Comparison of ENCODE assay signal across 1 fruit fly cellular context in the genomic region with DNA sequence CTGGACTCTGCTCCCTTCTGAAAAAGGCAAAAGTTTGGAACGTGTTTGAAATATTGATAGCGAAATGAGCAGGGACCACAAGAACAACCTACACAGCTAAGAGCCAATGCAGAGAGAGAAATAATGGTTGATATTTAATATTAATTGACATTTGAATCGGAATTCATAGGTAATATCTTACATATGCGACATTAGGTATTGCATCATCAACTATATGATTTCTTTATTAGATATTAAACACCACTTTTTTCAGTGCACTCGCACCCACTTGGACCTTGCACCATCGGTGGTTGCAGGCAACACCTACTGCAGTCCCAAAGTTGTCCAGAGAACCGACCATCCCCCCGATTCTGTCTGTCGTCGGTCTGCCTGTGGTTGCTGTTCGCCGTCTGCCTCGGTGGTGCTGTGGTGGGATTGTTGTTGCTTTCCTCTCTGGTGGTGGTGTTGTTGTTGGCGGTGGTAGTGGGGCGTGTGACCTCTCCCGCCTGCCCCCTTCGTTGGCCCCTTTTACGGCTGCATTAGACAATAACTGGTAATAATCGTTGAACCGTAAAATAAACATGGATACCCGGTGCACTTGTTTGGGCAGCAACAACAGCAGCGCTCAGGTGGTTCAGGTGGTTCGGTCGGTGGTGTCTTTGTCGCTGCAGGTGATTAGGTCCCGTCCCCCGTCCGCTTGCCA.
TF ChIP-seq lines count a peak whose summit lies in the region.

No protein-coding gene starts in this region.

TF ChIP-seq in whole organism, embryonic, 481 proteins besides CTCF, POLR2A, EP300 and RAD21 (continued from another document and continues in another):
- no peak for TF ChIP-seq Bdp1 (GFP tag; optimal IDR thresholded peaks at IDR 0.05; lab: Kevin White, UChicago)
- no peak for TF ChIP-seq dm (GFP tag; optimal IDR thresholded peaks at IDR 0.05; lab: Kevin White, UChicago)
- TF ChIP-seq CkIIα-i1 (GFP tag; IDR thresholded peaks at IDR 0.05; lab: Robert Waterston, UW), result no peak
- TF ChIP-seq CG8944 (GFP tag; optimal IDR thresholded peaks at IDR 0.05; lab: Kevin White, UChicago), result no peak
- TF ChIP-seq CG8281 (tag; optimal IDR thresholded peaks at IDR 0.05; lab: Kevin White, UChicago), result peak; percentile 35
- peak; percentile 25 for TF ChIP-seq twi (tag; optimal IDR thresholded peaks at IDR 0.05; lab: Kevin White, UChicago)
- TF ChIP-seq Hmx (GFP tag; optimal IDR thresholded peaks at IDR 0.05; lab: Kevin White, UChicago), result no peak
- no peak for TF ChIP-seq ash1 (GFP tag; optimal IDR thresholded peaks at IDR 0.05; lab: Kevin White, UChicago)
- peak; percentile 67 for TF ChIP-seq bab2 (GFP tag; optimal IDR thresholded peaks at IDR 0.05; lab: Kevin White, UChicago)
- peak; percentile 66 for TF ChIP-seq Oli (tag; optimal IDR thresholded peaks at IDR 0.05; lab: Kevin White, UChicago)
- no peak for TF ChIP-seq Elba2 (GFP tag; optimal IDR thresholded peaks at IDR 0.05; lab: Kevin White, UChicago)
- TF ChIP-seq unc-4 (GFP tag; IDR thresholded peaks at IDR 0.05; lab: Robert Waterston, UW; ENCODE audit: partially characterized antibody), result no peak
- peak; percentile 70 for TF ChIP-seq CG17829 (tag; optimal IDR thresholded peaks at IDR 0.05; lab: Kevin White, UChicago)
- peak; percentile 24 for TF ChIP-seq pnt (GFP tag; optimal IDR thresholded peaks at IDR 0.05; lab: Kevin White, UChicago)
- TF ChIP-seq gcm (GFP tag; optimal IDR thresholded peaks at IDR 0.05; lab: Kevin White, UChicago), result peak; percentile 59
- TF ChIP-seq NC2α (GFP tag; optimal IDR thresholded peaks at IDR 0.05; lab: Kevin White, UChicago), result no peak
- TF ChIP-seq zen2 (GFP tag; IDR thresholded peaks at IDR 0.05; lab: Robert Waterston, UW; ENCODE audit: partially characterized antibody), result no peak
- TF ChIP-seq br (optimal IDR thresholded peaks at IDR 0.05; lab: Kevin White, UChicago), result no peak
- TF ChIP-seq Meics (GFP tag; optimal IDR thresholded peaks at IDR 0.05; lab: Kevin White, UChicago), result peak; percentile 11
- no peak for TF ChIP-seq klu (GFP tag; IDR thresholded peaks at IDR 0.05; lab: Robert Waterston, UW)
- no peak for TF ChIP-seq CG3281 (GFP tag; optimal IDR thresholded peaks at IDR 0.05; lab: Kevin White, UChicago)
- TF ChIP-seq E2f1 (GFP tag; IDR thresholded peaks at IDR 0.05; lab: Robert Waterston, UW), result peak; percentile 50; the same call in 1 of the 2 replicates
- TF ChIP-seq gem (tag; optimal IDR thresholded peaks at IDR 0.05; lab: Kevin White, UChicago), result peak; percentile 81
- TF ChIP-seq CG9215 (GFP tag; IDR thresholded peaks at IDR 0.05; lab: Robert Waterston, UW), result peak; percentile 23; the same call in 1 of the 2 replicates
- no peak for TF ChIP-seq emc (GFP tag; optimal IDR thresholded peaks at IDR 0.05; lab: Kevin White, UChicago)
- no peak for TF ChIP-seq hb (GFP tag; IDR thresholded peaks at IDR 0.05; lab: Robert Waterston, UW; ENCODE audit: partially characterized antibody)
- no peak for TF ChIP-seq oc (tag; optimal IDR thresholded peaks at IDR 0.05; lab: Kevin White, UChicago)
- peak; percentile 38 for TF ChIP-seq zf30C (GFP tag; optimal IDR thresholded peaks at IDR 0.05; lab: Kevin White, UChicago)
- TF ChIP-seq Fer1 (GFP tag; optimal IDR thresholded peaks at IDR 0.05; lab: Kevin White, UChicago), result no peak
- no peak for TF ChIP-seq CG34224 (GFP tag; IDR thresholded peaks at IDR 0.05; lab: Robert Waterston, UW; ENCODE audit: partially characterized antibody)
- no peak for TF ChIP-seq maf-S (GFP tag; optimal IDR thresholded peaks at IDR 0.05; lab: Kevin White, UChicago)
- peak; percentile 75 for TF ChIP-seq CG8924 (tag; optimal IDR thresholded peaks at IDR 0.05; lab: Kevin White, UChicago)
- TF ChIP-seq hbn (GFP tag; IDR thresholded peaks at IDR 0.05; lab: Robert Waterston, UW; ENCODE audit: partially characterized antibody), result no peak
- peak in 1 of 3 experiments; percentile 63 for TF ChIP-seq Stat92E (GFP tag; optimal IDR thresholded peaks at IDR 0.05; lab: Kevin White, UChicago)
- peak; percentile 34 for TF ChIP-seq CG4820 (GFP tag; optimal IDR thresholded peaks at IDR 0.05; lab: Kevin White, UChicago)
- peak; percentile 60 for TF ChIP-seq CG17359 (tag; optimal IDR thresholded peaks at IDR 0.05; lab: Kevin White, UChicago)
- TF ChIP-seq CG10543 (GFP tag; optimal IDR thresholded peaks at IDR 0.05; lab: Kevin White, UChicago), result no peak
- peak; percentile 72 for TF ChIP-seq unpg (GFP tag; optimal IDR thresholded peaks at IDR 0.05; lab: Kevin White, UChicago)
- peak; percentile 32 for TF ChIP-seq Side (GFP tag; optimal IDR thresholded peaks at IDR 0.05; lab: Kevin White, UChicago)
- TF ChIP-seq Ssrp (tag; optimal IDR thresholded peaks at IDR 0.05; lab: Kevin White, UChicago), result peak; percentile 67
- TF ChIP-seq CG7963 (GFP tag; IDR thresholded peaks at IDR 0.05; lab: Robert Waterston, UW; ENCODE audit: partially characterized antibody), result no peak
- TF ChIP-seq bbx (GFP tag; IDR thresholded peaks at IDR 0.05; lab: Robert Waterston, UW; ENCODE audit: partially characterized antibody), result no peak
- peak; percentile 56 for TF ChIP-seq CG11696 (GFP tag; IDR thresholded peaks at IDR 0.05; lab: Robert Waterston, UW)
- peak; percentile 94 for TF ChIP-seq sens (GFP tag; lab: Kevin White, UChicago)
- TF ChIP-seq Mad (GFP tag; optimal IDR thresholded peaks at IDR 0.05; lab: Kevin White, UChicago), result no peak
- TF ChIP-seq CG1647 (GFP tag; optimal IDR thresholded peaks at IDR 0.05; lab: Kevin White, UChicago), result no peak
- no peak for TF ChIP-seq CG10462 (GFP tag; optimal IDR thresholded peaks at IDR 0.05; lab: Kevin White, UChicago)
- no peak for TF ChIP-seq CG7271 (tag; optimal IDR thresholded peaks at IDR 0.05; lab: Kevin White, UChicago)
- no peak for TF ChIP-seq CG15011 (GFP tag; optimal IDR thresholded peaks at IDR 0.05; lab: Kevin White, UChicago)
- no peak; the same call in 2 of the 3 replicates for TF ChIP-seq croc (GFP tag; conservative IDR thresholded peaks at IDR 0.05; lab: Robert Waterston, UW)
- no peak for TF ChIP-seq CG7745 (tag; optimal IDR thresholded peaks at IDR 0.05; lab: Kevin White, UChicago)
- TF ChIP-seq GATAe (GFP tag; conservative IDR thresholded peaks at IDR 0.05; lab: Robert Waterston, UW), result no peak
- no peak for TF ChIP-seq sima (GFP tag; optimal IDR thresholded peaks at IDR 0.05; lab: Kevin White, UChicago)
- TF ChIP-seq gt (GFP tag; IDR thresholded peaks at IDR 0.05; lab: Robert Waterston, UW), result peak; percentile 41
- no peak for TF ChIP-seq CG2129 (GFP tag; IDR thresholded peaks at IDR 0.05; lab: Robert Waterston, UW; ENCODE audit: partially characterized antibody)
- no peak for TF ChIP-seq CG5245 (GFP tag; optimal IDR thresholded peaks at IDR 0.05; lab: Kevin White, UChicago)
- no peak for TF ChIP-seq prd (optimal IDR thresholded peaks at IDR 0.05; lab: Kevin White, UChicago)
- TF ChIP-seq prd (GFP tag; IDR thresholded peaks at IDR 0.05; lab: Robert Waterston, UW), result peak; percentile 72
- TF ChIP-seq CG14441 (GFP tag; IDR thresholded peaks at IDR 0.05; lab: Robert Waterston, UW), result peak; percentile 54; the same call in 1 of the 2 replicates
- no peak for TF ChIP-seq CG2116 (GFP tag; optimal IDR thresholded peaks at IDR 0.05; lab: Kevin White, UChicago)
- TF ChIP-seq CG7839 (tag; optimal IDR thresholded peaks at IDR 0.05; lab: Kevin White, UChicago), result peak; percentile 58
- TF ChIP-seq Blimp-1 (GFP tag; optimal IDR thresholded peaks at IDR 0.05; lab: Kevin White, UChicago), result peak; percentile 61
- TF ChIP-seq Hmr (GFP tag; optimal IDR thresholded peaks at IDR 0.05; lab: Kevin White, UChicago), result peak; percentile 51
- TF ChIP-seq Nf-YC (tag; optimal IDR thresholded peaks at IDR 0.05; lab: Kevin White, UChicago), result no peak
- TF ChIP-seq Fer3 (tag; optimal IDR thresholded peaks at IDR 0.05; lab: Kevin White, UChicago), result peak; percentile 51
- peak; percentile 53; the same call in 1 of the 2 replicates for TF ChIP-seq sob (GFP tag; IDR thresholded peaks at IDR 0.05; lab: Robert Waterston, UW)
- TF ChIP-seq aop (GFP tag; IDR thresholded peaks at IDR 0.05; lab: Robert Waterston, UW), result no peak
- peak; percentile 18 for TF ChIP-seq CG2120 (GFP tag; optimal IDR thresholded peaks at IDR 0.05; lab: Kevin White, UChicago)
- peak; percentile 47 for TF ChIP-seq ssp (GFP tag; IDR thresholded peaks at IDR 0.05; lab: Robert Waterston, UW)
- TF ChIP-seq nerfin-2 (GFP tag; IDR thresholded peaks at IDR 0.05; lab: Robert Waterston, UW; ENCODE audit: partially characterized antibody), result no peak
- peak; percentile 2 for TF ChIP-seq tx (GFP tag; optimal IDR thresholded peaks at IDR 0.05; lab: Kevin White, UChicago)
- TF ChIP-seq CG13287 (GFP tag; IDR thresholded peaks at IDR 0.05; lab: Robert Waterston, UW; ENCODE audit: partially characterized antibody), result no peak
- TF ChIP-seq Bteb2 (GFP tag; optimal IDR thresholded peaks at IDR 0.05; lab: Kevin White, UChicago), result no peak
- TF ChIP-seq CG11093 (GFP tag; IDR thresholded peaks at IDR 0.05; lab: Robert Waterston, UW), result peak; percentile 43; the same call in 1 of the 3 replicates
- TF ChIP-seq bowl (GFP tag; IDR thresholded peaks at IDR 0.05; lab: Robert Waterston, UW), result 0 out of 2 replicates have a peak, but pooled peaks have one; percentile 9
- TF ChIP-seq bigmax (GFP tag; optimal IDR thresholded peaks at IDR 0.05; lab: Kevin White, UChicago), result no peak
- no peak for TF ChIP-seq hth (optimal IDR thresholded peaks at IDR 0.05; lab: Kevin White, UChicago)
- TF ChIP-seq CG3726 (GFP tag; IDR thresholded peaks at IDR 0.05; lab: Robert Waterston, UW), result peak; percentile 75; the same call in 2 of the 3 replicates
- no peak for TF ChIP-seq ham (GFP tag; IDR thresholded peaks at IDR 0.05; lab: Robert Waterston, UW)
- TF ChIP-seq CG14050 (GFP tag; IDR thresholded peaks at IDR 0.05; lab: Robert Waterston, UW), result no peak
- peak; percentile 72 for TF ChIP-seq CG10959 (GFP tag; IDR thresholded peaks at IDR 0.05; lab: Robert Waterston, UW)
- peak; percentile 41 for TF ChIP-seq Nf-YB (GFP tag; optimal IDR thresholded peaks at IDR 0.05; lab: Kevin White, UChicago)
- TF ChIP-seq ttk (GFP tag; IDR thresholded peaks at IDR 0.05; lab: Robert Waterston, UW), result no peak
- TF ChIP-seq CG13123 (GFP tag; optimal IDR thresholded peaks at IDR 0.05; lab: Kevin White, UChicago), result no peak
- peak in 1 of 2 experiments; percentile 90 for TF ChIP-seq Hr78 (GFP tag; optimal IDR thresholded peaks at IDR 0.05; lab: Kevin White, UChicago)
- TF ChIP-seq Lpt (GFP tag; optimal IDR thresholded peaks at IDR 0.05; lab: Kevin White, UChicago), result no peak
- no peak for TF ChIP-seq YL-1 (GFP tag; optimal IDR thresholded peaks at IDR 0.05; lab: Kevin White, UChicago)
- peak; percentile 51 for TF ChIP-seq CG2202 (tag; optimal IDR thresholded peaks at IDR 0.05; lab: Kevin White, UChicago)
- TF ChIP-seq B-H2 (GFP tag; optimal IDR thresholded peaks at IDR 0.05; lab: Kevin White, UChicago), result no peak
- no peak for TF ChIP-seq CG6791 (GFP tag; IDR thresholded peaks at IDR 0.05; lab: Robert Waterston, UW; ENCODE audit: partially characterized antibody)
- TF ChIP-seq vnd (GFP tag; IDR thresholded peaks at IDR 0.05; lab: Robert Waterston, UW; ENCODE audit: partially characterized antibody), result no peak
- no peak for TF ChIP-seq TFAM (GFP tag; optimal IDR thresholded peaks at IDR 0.05; lab: Kevin White, UChicago)
- TF ChIP-seq sisA (GFP tag; IDR thresholded peaks at IDR 0.05; lab: Robert Waterston, UW), result peak; percentile 72
- peak; percentile 76 for TF ChIP-seq CG10267 (tag; optimal IDR thresholded peaks at IDR 0.05; lab: Kevin White, UChicago)
- no peak for TF ChIP-seq CG2889 (GFP tag; IDR thresholded peaks at IDR 0.05; lab: Robert Waterston, UW)
- peak; percentile 45 for TF ChIP-seq CG12659 (GFP tag; optimal IDR thresholded peaks at IDR 0.05; lab: Kevin White, UChicago)
- peak; percentile 16; the same call in 1 of the 3 replicates for TF ChIP-seq CG6175 (GFP tag; IDR thresholded peaks at IDR 0.05; lab: Robert Waterston, UW)
- TF ChIP-seq CG8290 (GFP tag; optimal IDR thresholded peaks at IDR 0.05; lab: Kevin White, UChicago), result no peak
- TF ChIP-seq CG8290 (tag; optimal IDR thresholded peaks at IDR 0.05; lab: Kevin White, UChicago), result peak in 1 of 2 experiments; percentile 76
- no peak for TF ChIP-seq cas (GFP tag; IDR thresholded peaks at IDR 0.05; lab: Robert Waterston, UW)
- TF ChIP-seq CG10321 (GFP tag; IDR thresholded peaks at IDR 0.05; lab: Robert Waterston, UW), result no peak
- TF ChIP-seq Hsf (GFP tag; optimal IDR thresholded peaks at IDR 0.05; lab: Kevin White, UChicago), result peak; percentile 34
- TF ChIP-seq dysf (GFP tag; IDR thresholded peaks at IDR 0.05; lab: Robert Waterston, UW), result peak; percentile 67
- 0 out of 3 replicates have a peak, but pooled peaks have one; percentile 10 for TF ChIP-seq CG14860 (GFP tag; IDR thresholded peaks at IDR 0.05; lab: Robert Waterston, UW; ENCODE audit: partially characterized antibody)
- TF ChIP-seq CG9817 (tag; optimal IDR thresholded peaks at IDR 0.05; lab: Kevin White, UChicago), result peak; percentile 38
- peak; percentile 21; the same call in 1 of the 2 replicates for TF ChIP-seq CG3847 (GFP tag; IDR thresholded peaks at IDR 0.05; lab: Robert Waterston, UW)
- TF ChIP-seq lov (optimal IDR thresholded peaks at IDR 0.05; lab: Kevin White, UChicago), result no peak
- TF ChIP-seq lov (GFP tag; IDR thresholded peaks at IDR 0.05; lab: Robert Waterston, UW), result peak; percentile 58; the same call in 2 of the 3 replicates
- TF ChIP-seq Sox102F (GFP tag; optimal IDR thresholded peaks at IDR 0.05; lab: Kevin White, UChicago), result peak; percentile 65
- TF ChIP-seq Atf3 (GFP tag; optimal IDR thresholded peaks at IDR 0.05; lab: Kevin White, UChicago), result peak; percentile 18
- 0 out of 2 replicates have a peak, but pooled peaks have one; percentile 5 for TF ChIP-seq Nf-YA (GFP tag; IDR thresholded peaks at IDR 0.05; lab: Robert Waterston, UW)
- peak; percentile 62 for TF ChIP-seq CG4404 (GFP tag; IDR thresholded peaks at IDR 0.05; lab: Robert Waterston, UW)
- TF ChIP-seq Opbp (GFP tag; IDR thresholded peaks at IDR 0.05; lab: Robert Waterston, UW; ENCODE audit: partially characterized antibody), result no peak
- peak; percentile 29 for TF ChIP-seq CG18476 (GFP tag; optimal IDR thresholded peaks at IDR 0.05; lab: Kevin White, UChicago)
- TF ChIP-seq inv (GFP tag; IDR thresholded peaks at IDR 0.05; lab: Robert Waterston, UW; ENCODE audit: partially characterized antibody), result no peak
- no peak for TF ChIP-seq tll (GFP tag; optimal IDR thresholded peaks at IDR 0.05; lab: Kevin White, UChicago)
- peak; percentile 42 for TF ChIP-seq esg (GFP tag; conservative IDR thresholded peaks at IDR 0.05; lab: Robert Waterston, UW)
- TF ChIP-seq CG11247 (GFP tag; IDR thresholded peaks at IDR 0.05; lab: Robert Waterston, UW), result no peak; the same call in 1 of the 2 replicates
- 0 out of 2 replicates have a peak, but pooled peaks have one; percentile 33 for TF ChIP-seq al (GFP tag; IDR thresholded peaks at IDR 0.05; lab: Robert Waterston, UW)
- TF ChIP-seq NFAT (GFP tag; IDR thresholded peaks at IDR 0.05; lab: Robert Waterston, UW), result no peak
- TF ChIP-seq CG4730 (GFP tag; IDR thresholded peaks at IDR 0.05; lab: Robert Waterston, UW), result peak; percentile 32; the same call in 1 of the 2 replicates
